Worm (Caenorhabditis elegans) whole organism, L4 larva: ENCODE data around the gene F55G7.4.
A peak's percentile ranks its signal among the peaks of the same experiment; 100 is the strongest.

Source experiments
- F10B5.3 ChIP-seq: sonication (generic microtip); optimal IDR thresholded peaks from 2 replicates; lab custom pipeline; 2016; ENCODE audit warnings: mild to moderate bottlenecking, missing genetic modification characterization, missing compliant biosample characterization
- F37D6.2 ChIP-seq: sonication (generic microtip); optimal IDR thresholded peaks from 2 replicates; lab custom pipeline; 2016; ENCODE audit warnings: mild to moderate bottlenecking, missing genetic modification characterization, missing compliant biosample characterization
- F44E2.7 ChIP-seq: fragments of 200-800 bp; sonication (Bioruptor generic); IDR thresholded peaks from 2 replicates; pipeline ENCODE4 v2.1.2; 2022; ENCODE audit warnings: missing genetic modification characterization, missing compliant biosample characterization
- Y105C5A.15 ChIP-seq: fragments of 200-800 bp; sonication (Bioruptor generic); IDR thresholded peaks from 2 replicates; pipeline ENCODE4 v1.3.6; 2022; ENCODE audit warnings: missing genetic modification characterization, missing compliant biosample characterization
- Y5F2A.4 ChIP-seq: fragments of 200-800 bp; sonication (Bioruptor generic); optimal IDR thresholded peaks from 2 replicates; lab custom pipeline; 2018; ENCODE audit warnings: mild to moderate bottlenecking, missing genetic modification characterization, missing compliant biosample characterization
- ZK337.2 ChIP-seq: fragments of 200-800 bp; sonication (Bioruptor generic); IDR thresholded peaks from 2 replicates; pipeline ENCODE4 v1.3.6; 2022; ENCODE audit warnings: missing genetic modification reagents, missing genetic modification characterization, missing compliant biosample characterization
- aly-2 ChIP-seq: sonication (generic microtip); optimal IDR thresholded peaks from 2 replicates; lab custom pipeline; 2018; ENCODE audit warnings: missing biosample characterization, missing genetic modification characterization
- ama-1 ChIP-seq: fragments of 150-350 bp; optimal IDR thresholded peaks from 2 replicates; lab custom pipeline; 2014; ENCODE audit warnings: inconsistent platforms, mixed read lengths
- arid-1 ChIP-seq: fragments of 200-800 bp; sonication (Bioruptor generic); conservative IDR thresholded peaks from 2 replicates; pipeline ENCODE4 v1.3.6; 2022; ENCODE audit warnings: missing genetic modification reagents, missing genetic modification characterization, missing compliant biosample characterization
- attf-4 ChIP-seq: sonication (generic microtip); optimal IDR thresholded peaks from 3 replicates; lab custom pipeline; 2017; ENCODE audit warnings: missing biosample characterization, missing genetic modification characterization
- ceh-62 ChIP-seq: sonication (generic microtip); optimal IDR thresholded peaks from 2 replicates; lab custom pipeline; 2017; ENCODE audit warnings: missing biosample characterization, missing genetic modification characterization
- daf-16 ChIP-seq, 3 experiments: sonication (generic microtip); optimal IDR thresholded peaks; 2 replicates each; lab custom pipeline; 2016 to 2017; ENCODE audit warnings: missing genetic modification characterization in 3 of 3, missing genetic modification reagents in 3 of 3, mild to moderate bottlenecking in 2 of 3, missing compliant biosample characterization in 2 of 3, missing biosample characterization in 1 of 3, moderate library complexity in 1 of 3
- dmd-6 ChIP-seq: fragments of 200-800 bp; sonication (Bioruptor generic); IDR thresholded peaks from 2 replicates; pipeline ENCODE4 v1.3.6; 2022; ENCODE audit warnings: missing genetic modification reagents, missing genetic modification characterization, missing compliant biosample characterization
- dmd-8 ChIP-seq: fragments of 200-800 bp; sonication (Bioruptor generic); IDR thresholded peaks from 2 replicates; pipeline ENCODE4 v1.3.6; 2022; ENCODE audit warnings: missing genetic modification characterization, missing compliant biosample characterization
- dpl-1 ChIP-seq: fragments of 150-350 bp; optimal IDR thresholded peaks from 2 replicates; lab custom pipeline; 2014; ENCODE audit warnings: missing biosample characterization, missing genetic modification reagents, missing genetic modification characterization
- duxl-1 ChIP-seq: sonication (generic microtip); optimal IDR thresholded peaks from 2 replicates; lab custom pipeline; 2016; ENCODE audit warnings: mild to moderate bottlenecking, missing genetic modification characterization, moderate library complexity, missing compliant biosample characterization; ENCODE audit not compliant: poor library complexity
- dve-1 ChIP-seq: sonication (generic microtip); optimal IDR thresholded peaks from 2 replicates; lab custom pipeline; 2017; ENCODE audit warnings: antibody characterized with exemption, mild to moderate bottlenecking, missing genetic modification characterization, missing compliant biosample characterization; ENCODE audit not compliant: insufficient read depth
- fkh-10 ChIP-seq: fragments of 150-350 bp; optimal IDR thresholded peaks from 2 replicates; lab custom pipeline; 2014; ENCODE audit warnings: missing biosample characterization, missing genetic modification reagents, missing genetic modification characterization
- hlh-11 ChIP-seq: fragments of 200-800 bp; sonication (Bioruptor generic); optimal IDR thresholded peaks from 2 replicates; lab custom pipeline; 2018; ENCODE audit warnings: mild to moderate bottlenecking, missing genetic modification characterization, missing compliant biosample characterization
- hlh-30 ChIP-seq: sonication (generic microtip); optimal IDR thresholded peaks from 2 replicates; lab custom pipeline; 2017; ENCODE audit warnings: antibody characterized with exemption, mild to moderate bottlenecking, missing genetic modification characterization, missing compliant biosample characterization; ENCODE audit not compliant: insufficient read depth
- jun-1 ChIP-seq: fragments of 150-350 bp; optimal IDR thresholded peaks from 2 replicates; lab custom pipeline; 2014; ENCODE audit warnings: missing biosample characterization, missing genetic modification reagents, missing genetic modification characterization
- lin-1 ChIP-seq: fragments of 200-800 bp; sonication (Bioruptor generic); IDR thresholded peaks from 2 replicates; pipeline ENCODE4 v1.3.6; 2022; ENCODE audit warnings: missing genetic modification reagents, missing genetic modification characterization, missing compliant biosample characterization
- lin-38 ChIP-seq: fragments of 200-800 bp; sonication (Bioruptor generic); IDR thresholded peaks from 2 replicates; pipeline ENCODE4 v1.3.6; 2022; ENCODE audit warnings: missing genetic modification reagents, missing genetic modification characterization, missing compliant biosample characterization
- lir-3 ChIP-seq: sonication (generic microtip); optimal IDR thresholded peaks from 2 replicates; lab custom pipeline; 2016; ENCODE audit warnings: mild to moderate bottlenecking, missing genetic modification characterization, missing compliant biosample characterization
- madf-5 ChIP-seq, 2 experiments: fragments of 200-800 bp; sonication (Bioruptor generic); IDR thresholded peaks; 2 replicates each; pipeline ENCODE4 v1.3.6; 2022; ENCODE audit warnings: missing compliant biosample characterization in 2 of 2, missing genetic modification characterization in 2 of 2
- madf-9 ChIP-seq: fragments of 200-800 bp; sonication (Bioruptor generic); conservative IDR thresholded peaks from 2 replicates; pipeline ENCODE4 v1.3.6; 2022; ENCODE audit warnings: missing genetic modification reagents, missing genetic modification characterization, missing compliant biosample characterization
- mxl-2 ChIP-seq: fragments of 200-800 bp; sonication (Bioruptor generic); conservative IDR thresholded peaks from 2 replicates; pipeline ENCODE4 v1.3.6; 2022; ENCODE audit warnings: missing genetic modification reagents, missing genetic modification characterization, missing compliant biosample characterization
- nhr-237 ChIP-seq: sonication (generic microtip); optimal IDR thresholded peaks from 2 replicates; lab custom pipeline; 2017; ENCODE audit warnings: missing biosample characterization, missing genetic modification characterization
- nhr-41 ChIP-seq: fragments of 200-800 bp; sonication (Bioruptor generic); IDR thresholded peaks from 2 replicates; pipeline ENCODE4 v1.3.6; 2022; ENCODE audit warnings: missing genetic modification reagents, missing genetic modification characterization, missing compliant biosample characterization
- nhr-48 ChIP-seq: sonication (generic microtip); optimal IDR thresholded peaks from 2 replicates; lab custom pipeline; 2016; ENCODE audit warnings: mild to moderate bottlenecking, missing genetic modification characterization, missing compliant biosample characterization
- nhr-77 ChIP-seq: fragments of 150-350 bp; optimal IDR thresholded peaks from 2 replicates; lab custom pipeline; 2014; ENCODE audit warnings: missing biosample characterization, missing genetic modification characterization
- pha-4 ChIP-seq, 2 experiments: fragments of 150-350 bp in 1 of 2; fragments of 200-800 bp in 1 of 2; sonication (Bioruptor generic) in 1 of 2; IDR thresholded peaks in 1 of 2; optimal IDR thresholded peaks in 1 of 2; 2 replicates each; pipeline versions ENCODE4 v1.3.6 to Lab custom; 2014 to 2022; ENCODE audit warnings: missing genetic modification characterization in 2 of 2, missing genetic modification reagents in 2 of 2, missing biosample characterization in 1 of 2, missing compliant biosample characterization in 1 of 2
- php-3 ChIP-seq: fragments of 200-800 bp; sonication (Bioruptor generic); IDR thresholded peaks from 2 replicates; pipeline ENCODE4 v1.3.6; 2022; ENCODE audit warnings: missing genetic modification reagents, missing genetic modification characterization, missing compliant biosample characterization
- pqm-1 ChIP-seq: sonication (generic microtip); optimal IDR thresholded peaks from 2 replicates; lab custom pipeline; 2017; ENCODE audit warnings: missing biosample characterization, missing genetic modification characterization
- sdz-12 ChIP-seq: fragments of 200-800 bp; sonication (Bioruptor generic); optimal IDR thresholded peaks from 2 replicates; lab custom pipeline; 2018; ENCODE audit warnings: mild to moderate bottlenecking, missing genetic modification characterization, missing compliant biosample characterization
- set-16 ChIP-seq: fragments of 200-800 bp; sonication (Bioruptor generic); IDR thresholded peaks from 2 replicates; pipeline ENCODE4 v1.3.6; 2022; ENCODE audit warnings: missing genetic modification reagents, missing genetic modification characterization, missing compliant biosample characterization
- skn-1 ChIP-seq: fragments of 150-350 bp; optimal IDR thresholded peaks from 2 replicates; lab custom pipeline; 2014; ENCODE audit warnings: missing biosample characterization, missing genetic modification characterization
- snpc-1.2 ChIP-seq: fragments of 200-800 bp; sonication (Bioruptor generic); IDR thresholded peaks from 2 replicates; pipeline ENCODE4 v1.3.6; 2022; ENCODE audit warnings: missing genetic modification reagents, missing genetic modification characterization, missing compliant biosample characterization
- spr-1 ChIP-seq: sonication (generic microtip); optimal IDR thresholded peaks from 2 replicates; lab custom pipeline; 2016; ENCODE audit warnings: mild to moderate bottlenecking, missing genetic modification characterization, missing compliant biosample characterization
- tag-97 ChIP-seq: fragments of 200-800 bp; sonication (Bioruptor generic); IDR thresholded peaks from 2 replicates; pipeline ENCODE4 v1.3.6; 2022; ENCODE audit warnings: missing genetic modification characterization, missing compliant biosample characterization
- vab-7 ChIP-seq: fragments of 200-800 bp; sonication (Bioruptor generic); IDR thresholded peaks from 2 replicates; pipeline ENCODE4 v1.3.6; 2022; ENCODE audit warnings: missing genetic modification reagents, missing genetic modification characterization, missing compliant biosample characterization
- zip-11 ChIP-seq: fragments of 200-800 bp; sonication (Bioruptor generic); IDR thresholded peaks from 2 replicates; pipeline ENCODE4 v1.3.6; 2022; ENCODE audit warnings: missing genetic modification characterization, missing compliant biosample characterization
- ztf-11 ChIP-seq: fragments of 150-350 bp; optimal IDR thresholded peaks from 2 replicates; lab custom pipeline; 2014; ENCODE audit warnings: missing biosample characterization, missing genetic modification characterization

The F55G7.4 gene

ce11 chrX:11924158-11924557 is 3.5 kb upstream of the F55G7.4 start, which contains the start of gene F55G7.1 (continued):
- TF ChIP-seq arid-1 = no peak
- no peak for TF ChIP-seq ama-1 (lab: Kevin White, UChicago)
- TF ChIP-seq madf-9 (GFP tag; lab: Robert Waterston, UW) = 0 out of 2 replicates have a peak, but pooled peaks have one; percentile 27
- TF ChIP-seq snpc-1.2 (GFP tag; lab: Robert Waterston, UW) = no peak
- TF ChIP-seq vab-7 (GFP tag; lab: Robert Waterston, UW) = no peak
- TF ChIP-seq nhr-41 = no peak
- TF ChIP-seq pha-4 (GFP tag; IDR thresholded peaks at IDR 0.05; lab: Robert Waterston, UW) = no peak; the same call in 1 of the 2 replicates
- TF ChIP-seq pha-4 (tag; optimal IDR thresholded peaks at IDR 0.05; lab: Kevin White, UChicago) = no peak
- TF ChIP-seq duxl-1 (tag; lab: Kevin White, UChicago) = peak; percentile 95
- no peak for TF ChIP-seq tag-97 (GFP tag; lab: Robert Waterston, UW)
- no peak for TF ChIP-seq dmd-8 (GFP tag; lab: Robert Waterston, UW)
- TF ChIP-seq ZK337.2 (GFP tag; lab: Robert Waterston, UW) = no peak
- no peak for TF ChIP-seq madf-5 (GFP tag; IDR thresholded peaks at IDR 0.05; lab: Robert Waterston, UW)
- no peak for TF ChIP-seq zip-11 (GFP tag; lab: Robert Waterston, UW)
- TF ChIP-seq pqm-1 = no peak
- no peak for TF ChIP-seq hlh-11 (tag; lab: Kevin White, UChicago)
- peak; percentile 35 for TF ChIP-seq spr-1 (tag; lab: Kevin White, UChicago)
- no peak for TF ChIP-seq dpl-1 (GFP tag; lab: Kevin White, UChicago)
- no peak for TF ChIP-seq skn-1
- no peak for TF ChIP-seq F44E2.7 (GFP tag; lab: Robert Waterston, UW)
- TF ChIP-seq F37D6.2 = peak; percentile 34
- no peak for TF ChIP-seq Y105C5A.15 (GFP tag; lab: Robert Waterston, UW)
- TF ChIP-seq sdz-12 (GFP tag; lab: Kevin White, UChicago) = no peak
- TF ChIP-seq ceh-62 = no peak

ce11 chrX:11925243-11925642 is 2.4 kb upstream of the F55G7.4 start:
- TF ChIP-seq mxl-2 (no peak), F10B5.3 (tag; lab: Kevin White, UChicago) (no peak), dmd-6 (GFP tag; lab: Robert Waterston, UW) (peak; percentile 59), hlh-30 (tag; lab: Kevin White, UChicago) (no peak), daf-16 (GFP tag; optimal IDR thresholded peaks at IDR 0.05; lab: Kevin White, UChicago) (no peak), daf-16 (tag; optimal IDR thresholded peaks at IDR 0.05; lab: Kevin White, UChicago) (peak; percentile 75), hlh-11 (tag; lab: Kevin White, UChicago) (peak; percentile 58), pqm-1 (peak; percentile 29), F44E2.7 (GFP tag; lab: Robert Waterston, UW) (no peak), F37D6.2 (no peak), ceh-62 (no peak), ztf-11 (tag; lab: Kevin White, UChicago) (no peak), lir-3 (tag; lab: Kevin White, UChicago) (no peak), dve-1 (tag; lab: Kevin White, UChicago) (peak; percentile 51), lin-38 (GFP tag; lab: Robert Waterston, UW) (no peak), nhr-48 (tag; lab: Kevin White, UChicago) (peak; percentile 8), fkh-10 (no peak), dmd-8 (GFP tag; lab: Robert Waterston, UW) (no peak), set-16 (GFP tag; lab: Robert Waterston, UW) (no peak), jun-1 (tag; lab: Kevin White, UChicago) (no peak), aly-2 (no peak), nhr-77 (tag; lab: Kevin White, UChicago) (no peak), php-3 (GFP tag; lab: Robert Waterston, UW) (no peak), nhr-237 (no peak), lin-1 (GFP tag; lab: Robert Waterston, UW) (no peak), attf-4 (no peak), Y5F2A.4 (GFP tag; lab: Kevin White, UChicago) (no peak)
